Worm (Caenorhabditis elegans) whole organism, young adult: ENCODE data around the gene T25B9.5.

Experiments used
- B0035.1 ChIP-seq: sonication (generic microtip); optimal IDR thresholded peaks from 2 replicates; lab custom pipeline; 2016; ENCODE audit warnings: missing genetic modification characterization, mild to moderate bottlenecking, missing compliant biosample characterization, missing genotype, missing genetic modification reagents
- B0261.1 ChIP-seq: sonication (generic microtip); optimal IDR thresholded peaks from 2 replicates; lab custom pipeline; 2016; ENCODE audit warnings: mild to moderate bottlenecking, missing genetic modification characterization, moderate library complexity, missing compliant biosample characterization
- F10E7.11 ChIP-seq: sonication (generic microtip); optimal IDR thresholded peaks from 2 replicates; lab custom pipeline; 2017; ENCODE audit warnings: mild to moderate bottlenecking, missing genetic modification characterization, moderate library complexity, missing compliant biosample characterization
- F22D6.2 ChIP-seq: sonication (generic microtip); optimal IDR thresholded peaks from 2 replicates; lab custom pipeline; 2016; ENCODE audit warnings: mild to moderate bottlenecking, missing genetic modification characterization, missing compliant biosample characterization
- F33H1.4 ChIP-seq: fragments of 200-800 bp; sonication (Bioruptor generic); IDR thresholded peaks from 2 replicates; pipeline ENCODE4 v1.3.6; 2022; ENCODE audit warnings: missing genetic modification reagents, missing genetic modification characterization, missing compliant biosample characterization
- F52B5.7 ChIP-seq: sonication (generic microtip); optimal IDR thresholded peaks from 2 replicates; lab custom pipeline; 2016; ENCODE audit warnings: mild to moderate bottlenecking, missing genetic modification characterization, missing compliant biosample characterization
- T26A5.8 ChIP-seq: sonication (generic microtip); optimal IDR thresholded peaks from 2 replicates; lab custom pipeline; 2016; ENCODE audit warnings: missing genetic modification characterization, missing compliant biosample characterization
- Y53F4B.3 ChIP-seq: fragments of 200-800 bp; sonication (Bioruptor generic); IDR thresholded peaks from 2 replicates; pipeline ENCODE4 v1.3.6; 2022; ENCODE audit warnings: missing genetic modification reagents, missing genetic modification characterization, missing compliant biosample characterization
- Y53G8AR.9 ChIP-seq: fragments of 200-800 bp; sonication (Bioruptor generic); conservative IDR thresholded peaks from 2 replicates; pipeline ENCODE4 v1.3.6; 2022; ENCODE audit warnings: missing genetic modification reagents, missing genetic modification characterization, missing compliant biosample characterization
- Y79H2A.3 ChIP-seq: fragments of 200-800 bp; sonication (Bioruptor generic); conservative IDR thresholded peaks from 2 replicates; pipeline ENCODE4 v1.3.6; 2022; ENCODE audit warnings: missing genetic modification reagents, missing genetic modification characterization, missing compliant biosample characterization
- akir-1 ChIP-seq: fragments of 200-800 bp; sonication (Bioruptor generic); optimal IDR thresholded peaks from 2 replicates; lab custom pipeline; 2018; ENCODE audit warnings: mild to moderate bottlenecking, missing genetic modification characterization, moderate library complexity, missing compliant biosample characterization
- ama-1 ChIP-seq, 3 experiments: fragments of 150-350 bp in 1 of 3; sonication (generic microtip) in 2 of 3; optimal IDR thresholded peaks; 2 replicates each; lab custom pipeline; 2014 to 2018; ENCODE audit warnings: missing biosample characterization in 2 of 3, missing genetic modification characterization in 2 of 3, missing genetic modification reagents in 2 of 3
- aptf-2 ChIP-seq: fragments of 200-800 bp; sonication (Bioruptor generic); conservative IDR thresholded peaks from 2 replicates; pipeline ENCODE4 v1.3.6; 2022; ENCODE audit warnings: missing genetic modification reagents, missing genetic modification characterization, missing compliant biosample characterization
- attf-6 ChIP-seq: fragments of 200-800 bp; sonication (Bioruptor generic); IDR thresholded peaks from 2 replicates; pipeline ENCODE4 v1.3.6; 2022; ENCODE audit warnings: missing genetic modification reagents, missing genetic modification characterization, missing compliant biosample characterization
- bed-1 ChIP-seq: fragments of 200-800 bp; sonication (Bioruptor generic); IDR thresholded peaks from 2 replicates; pipeline ENCODE4 v1.3.6; 2022; ENCODE audit warnings: missing genetic modification reagents, missing genetic modification characterization, missing compliant biosample characterization
- bed-2 ChIP-seq: fragments of 200-800 bp; sonication (Bioruptor generic); IDR thresholded peaks from 2 replicates; pipeline ENCODE4 v1.3.6; 2022; ENCODE audit warnings: missing genetic modification reagents, missing genetic modification characterization, missing compliant biosample characterization
- cebp-1 ChIP-seq, 2 experiments: fragments of 200-800 bp in 1 of 2; sonication (Bioruptor generic) in 1 of 2; sonication (generic microtip) in 1 of 2; IDR thresholded peaks in 1 of 2; optimal IDR thresholded peaks in 1 of 2; 2 replicates each; pipeline versions ENCODE4 v1.3.6 to Lab custom; 2017 to 2022; ENCODE audit warnings: missing compliant biosample characterization in 2 of 2, missing genetic modification characterization in 2 of 2, mild to moderate bottlenecking in 1 of 2, missing genetic modification reagents in 1 of 2, moderate library complexity in 1 of 2
- cebp-2 ChIP-seq: fragments of 200-800 bp; sonication (Bioruptor generic); IDR thresholded peaks from 2 replicates; pipeline ENCODE4 v1.3.6; 2022; ENCODE audit warnings: missing genetic modification characterization, missing compliant biosample characterization
- ceh-79 ChIP-seq: sonication (generic microtip); optimal IDR thresholded peaks from 2 replicates; lab custom pipeline; 2017; ENCODE audit warnings: mild to moderate bottlenecking, missing genetic modification characterization, missing compliant biosample characterization
- die-1 ChIP-seq: sonication (generic microtip); optimal IDR thresholded peaks from 2 replicates; lab custom pipeline; 2016; ENCODE audit warnings: missing genotype, mild to moderate bottlenecking, missing genetic modification characterization, missing compliant biosample characterization
- dox-1 ChIP-seq: fragments of 200-800 bp; sonication (Bioruptor generic); IDR thresholded peaks from 2 replicates; pipeline ENCODE4 v1.3.6; 2022; ENCODE audit warnings: missing genetic modification reagents, missing genetic modification characterization, missing compliant biosample characterization
- ekl-4 ChIP-seq: fragments of 200-800 bp; sonication (Bioruptor generic); IDR thresholded peaks from 2 replicates; pipeline ENCODE4 v1.3.6; 2022; ENCODE audit warnings: missing genetic modification reagents, missing genetic modification characterization, missing compliant biosample characterization
- hmg-1.2 ChIP-seq: fragments of 200-800 bp; sonication (Bioruptor generic); IDR thresholded peaks from 2 replicates; pipeline ENCODE4 v1.3.6; 2022; ENCODE audit warnings: missing genetic modification reagents, missing genetic modification characterization, missing compliant biosample characterization
- lin-26 ChIP-seq: fragments of 200-800 bp; sonication (Bioruptor generic); IDR thresholded peaks from 2 replicates; pipeline ENCODE4 v1.3.6; 2022; ENCODE audit warnings: missing genetic modification reagents, missing genetic modification characterization, missing compliant biosample characterization
- lin-40 ChIP-seq: sonication (generic microtip); optimal IDR thresholded peaks from 2 replicates; lab custom pipeline; 2016; ENCODE audit warnings: missing genetic modification characterization, mild to moderate bottlenecking, missing compliant biosample characterization, missing genotype, missing genetic modification reagents
- madf-10 ChIP-seq: sonication (generic microtip); optimal IDR thresholded peaks from 2 replicates; lab custom pipeline; 2016; ENCODE audit warnings: mild to moderate bottlenecking, missing genetic modification characterization, missing compliant biosample characterization
- madf-6 ChIP-seq: fragments of 200-800 bp; sonication (Bioruptor generic); IDR thresholded peaks from 2 replicates; pipeline ENCODE4 v1.3.6; 2022; ENCODE audit warnings: missing genetic modification reagents, missing genetic modification characterization, missing compliant biosample characterization
- mcd-1 ChIP-seq: fragments of 200-800 bp; sonication (Bioruptor generic); IDR thresholded peaks from 2 replicates; pipeline ENCODE4 v1.3.6; 2022; ENCODE audit warnings: missing genetic modification reagents, missing genetic modification characterization, missing compliant biosample characterization
- nfya-1 ChIP-seq: sonication (generic microtip); optimal IDR thresholded peaks from 2 replicates; lab custom pipeline; 2017; ENCODE audit warnings: antibody characterized with exemption, missing compliant biosample characterization, missing genetic modification characterization, borderline replicate concordance; ENCODE audit not compliant: insufficient read depth
- nfyb-1 ChIP-seq: fragments of 200-800 bp; sonication (Bioruptor generic); IDR thresholded peaks from 2 replicates; pipeline ENCODE4 v1.3.6; 2022; ENCODE audit warnings: missing genetic modification reagents, missing genetic modification characterization, missing compliant biosample characterization
- nhr-120 ChIP-seq: fragments of 200-800 bp; sonication (Bioruptor generic); IDR thresholded peaks from 2 replicates; pipeline ENCODE4 v1.3.6; 2022; ENCODE audit warnings: missing genetic modification characterization, missing compliant biosample characterization
- nhr-179 ChIP-seq: sonication (generic microtip); optimal IDR thresholded peaks from 2 replicates; lab custom pipeline; 2016; ENCODE audit warnings: mild to moderate bottlenecking, missing genetic modification characterization, missing compliant biosample characterization
- nhr-90 ChIP-seq: sonication (generic microtip); optimal IDR thresholded peaks from 2 replicates; lab custom pipeline; 2016; ENCODE audit warnings: missing genotype, mild to moderate bottlenecking, missing genetic modification characterization, missing compliant biosample characterization
- pbrm-1 ChIP-seq: fragments of 200-800 bp; sonication (Bioruptor generic); IDR thresholded peaks from 2 replicates; pipeline ENCODE4 v1.3.6; 2022; ENCODE audit warnings: missing genetic modification reagents, missing genetic modification characterization, missing compliant biosample characterization
- sea-2 ChIP-seq: fragments of 200-800 bp; sonication (Bioruptor generic); IDR thresholded peaks from 2 replicates; pipeline ENCODE4 v1.3.6; 2022; ENCODE audit warnings: missing genetic modification characterization, missing compliant biosample characterization
- snpc-1.3 ChIP-seq: sonication (generic microtip); optimal IDR thresholded peaks from 2 replicates; lab custom pipeline; 2017; ENCODE audit warnings: missing genetic modification characterization, mild to moderate bottlenecking, missing compliant biosample characterization, antibody characterized with exemption, moderate library complexity, missing genotype, missing genetic modification reagents; ENCODE audit not compliant: insufficient read depth
- sptf-2 ChIP-seq: fragments of 200-800 bp; sonication (Bioruptor generic); optimal IDR thresholded peaks from 2 replicates; lab custom pipeline; 2018; ENCODE audit warnings: mild to moderate bottlenecking, missing genetic modification characterization, missing compliant biosample characterization
- unc-62 ChIP-seq: fragments of 150-350 bp; optimal IDR thresholded peaks from 2 replicates; lab custom pipeline; 2014; ENCODE audit warnings: missing biosample characterization, missing genetic modification reagents, missing genetic modification characterization
- zfh-2 ChIP-seq: fragments of 200-800 bp; sonication (Bioruptor generic); conservative IDR thresholded peaks from 2 replicates; pipeline ENCODE4 v1.3.6; 2022; ENCODE audit warnings: missing genetic modification reagents, missing genetic modification characterization, missing compliant biosample characterization
- zim-3 ChIP-seq: sonication (generic microtip); optimal IDR thresholded peaks from 2 replicates; lab custom pipeline; 2017; ENCODE audit warnings: mild to moderate bottlenecking, missing genetic modification characterization, moderate library complexity, missing compliant biosample characterization
- ztf-26 ChIP-seq: sonication (generic microtip); optimal IDR thresholded peaks from 2 replicates; lab custom pipeline; 2017; ENCODE audit warnings: missing genetic modification characterization, missing compliant biosample characterization
- ztf-28 ChIP-seq: fragments of 200-800 bp; sonication (Bioruptor generic); IDR thresholded peaks from 2 replicates; pipeline ENCODE4 v1.3.6; 2022; ENCODE audit warnings: missing genetic modification reagents, missing genetic modification characterization, missing compliant biosample characterization
- ztf-6 ChIP-seq: fragments of 200-800 bp; sonication (Bioruptor generic); IDR thresholded peaks from 2 replicates; pipeline ENCODE4 v1.3.6; 2022; ENCODE audit warnings: missing genetic modification reagents, missing genetic modification characterization, missing compliant biosample characterization

The T25B9.5 gene

ce11 chrIV:10784085-10784484, 29.5 kb upstream of the T25B9.5 start:
- TF ChIP-seq lin-26 (no peak), hmg-1.2 (no peak), F52B5.7 (tag; lab: Kevin White, UChicago) (no peak), Y79H2A.3 (no peak), snpc-1.3 (tag; lab: Kevin White, UChicago) (no peak), lin-40 (tag; lab: Kevin White, UChicago) (no peak), nfya-1 (tag; lab: Kevin White, UChicago) (no peak), madf-10 (tag; lab: Kevin White, UChicago) (no peak), sptf-2 (GFP tag; lab: Kevin White, UChicago) (no peak), ceh-79 (no peak), zim-3 (no peak), die-1 (tag; lab: Kevin White, UChicago) (no peak)

ce11 chrIV:10782014-10782413, 27.4 kb upstream of the T25B9.5 start:
- TF ChIP-seq mcd-1 (GFP tag; lab: Robert Waterston, UW) (no peak), ztf-26 (tag; lab: Kevin White, UChicago) (peak; percentile 57), lin-40 (tag; lab: Kevin White, UChicago) (peak; percentile 32)

- TF ChIP-seq nhr-90 (tag; lab: Kevin White, UChicago) (no peak), sea-2 (GFP tag; lab: Robert Waterston, UW) (no peak), ekl-4 (GFP tag; lab: Robert Waterston, UW) (no peak), F22D6.2 (tag; lab: Kevin White, UChicago) (no peak), lin-26 (no peak), bed-2 (no peak), B0035.1 (tag; lab: Kevin White, UChicago) (no peak), hmg-1.2 (no peak), cebp-2 (GFP tag; lab: Robert Waterston, UW) (no peak), dox-1 (no peak), cebp-1 (GFP tag; IDR thresholded peaks at IDR 0.05; lab: Robert Waterston, UW) (no peak), cebp-1 (tag; optimal IDR thresholded peaks at IDR 0.05; lab: Kevin White, UChicago) (no peak), Y53G8AR.9 (no peak), ztf-6 (GFP tag; lab: Robert Waterston, UW) (no peak), aptf-2 (GFP tag; lab: Robert Waterston, UW) (no peak), attf-6 (no peak), T26A5.8 (no peak)
Measured at ce11 chrIV:10781346-10781745, 26.8 kb upstream of the T25B9.5 start.

- TF ChIP-seq ztf-6 (GFP tag; lab: Robert Waterston, UW) (no peak), pbrm-1 (GFP tag; lab: Robert Waterston, UW) (no peak), nfyb-1 (GFP tag; lab: Robert Waterston, UW) (no peak), F10E7.11 (no peak), bed-1 (GFP tag; lab: Robert Waterston, UW) (no peak), sptf-2 (GFP tag; lab: Kevin White, UChicago) (no peak), unc-62 (no peak), ztf-28 (GFP tag; lab: Robert Waterston, UW) (no peak), nhr-179 (tag; lab: Kevin White, UChicago) (no peak), madf-6 (GFP tag; lab: Robert Waterston, UW) (no peak), zfh-2 (GFP tag; lab: Robert Waterston, UW) (no peak), nhr-120 (no peak), akir-1 (GFP tag; lab: Kevin White, UChicago) (no peak), F33H1.4 (GFP tag; lab: Robert Waterston, UW) (no peak), ama-1 (optimal IDR thresholded peaks at IDR 0.05; lab: Kevin White, UChicago) (no peak), ama-1 (GFP tag; optimal IDR thresholded peaks at IDR 0.05; lab: Kevin White, UChicago) (no peak), Y53F4B.3 (GFP tag; lab: Robert Waterston, UW) (no peak), B0261.1 (no peak)
Measured at ce11 chrIV:10780583-10780982, 26.0 kb upstream of the T25B9.5 start, which contains the start of gene swt-3. Gene swt-3 (minus strand): TSS chrIV:10780683.
